Worm (Caenorhabditis elegans): Measurements from ENCODE around the gene srv-12.

- TF ChIP-seq ZK546.5 (tag; optimal IDR thresholded peaks at IDR 0.05) (no peak), ama-1 (optimal IDR thresholded peaks at IDR 0.05) (no peak), R02D3.7 (tag; optimal IDR thresholded peaks at IDR 0.05) (no peak), skn-1 (tag; optimal IDR thresholded peaks at IDR 0.05) (no peak)
Measured at ce11 chrIV:10068266-10068665, 14.8 kb upstream of the srv-12 start.

Data from whole organism, L3 larva.